Fruit fly (Drosophila melanogaster): ENCODE data around the gene CG1265.

CG1265 gene

dm6 chr3L:4239442-4240322, 14.9 kb upstream of the CG1265 start, which contains the start of gene Sqor (continued):
- peak; percentile 91 for TF ChIP-seq gro (GFP tag; optimal IDR thresholded peaks at IDR 0.05)
- peak; percentile 89 for TF ChIP-seq Pdp1 (GFP tag; optimal IDR thresholded peaks at IDR 0.05)
- TF ChIP-seq p53 (GFP tag; optimal IDR thresholded peaks at IDR 0.05): peak; percentile 79
- peak; percentile 78 for TF ChIP-seq CG8281 (tag; optimal IDR thresholded peaks at IDR 0.05)
- TF ChIP-seq toy (GFP tag; IDR thresholded peaks at IDR 0.05): peak; percentile 60; the same call in 1 of the 2 replicates
- peak; percentile 25 for TF ChIP-seq gsb-n (tag; optimal IDR thresholded peaks at IDR 0.05)
- no peak for TF ChIP-seq mld (GFP tag; IDR thresholded peaks at IDR 0.05; ENCODE audit: partially characterized antibody)
- peak; percentile 77 for TF ChIP-seq Hmx (GFP tag; optimal IDR thresholded peaks at IDR 0.05)
- peak; percentile 82 for TF ChIP-seq Atf-2 (GFP tag; optimal IDR thresholded peaks at IDR 0.05)
- peak; percentile 91 for TF ChIP-seq CoRest (tag; optimal IDR thresholded peaks at IDR 0.05)
- TF ChIP-seq trem (tag; optimal IDR thresholded peaks at IDR 0.05): peak; percentile 30
- peak; percentile 89 to 95 for TF ChIP-seq Hr51 (GFP tag; optimal IDR thresholded peaks at IDR 0.05)
- peak; percentile 41 for TF ChIP-seq CG14965 (GFP tag; optimal IDR thresholded peaks at IDR 0.05; ENCODE audit: borderline replicate concordance)
- TF ChIP-seq Spps (tag; optimal IDR thresholded peaks at IDR 0.05): no peak
- no peak; the same call in 1 of the 2 replicates for TF ChIP-seq CkIIα-i1 (GFP tag; IDR thresholded peaks at IDR 0.05)
- TF ChIP-seq CG11695 (GFP tag; IDR thresholded peaks at IDR 0.05): peak; percentile 85
- TF ChIP-seq abd-A (tag; optimal IDR thresholded peaks at IDR 0.05): no peak
- no peak for TF ChIP-seq Hr39 (optimal IDR thresholded peaks at IDR 0.05)
- peak; percentile 90 for TF ChIP-seq fu2 (GFP tag; optimal IDR thresholded peaks at IDR 0.05)
- peak; percentile 99 for TF ChIP-seq grau (tag; optimal IDR thresholded peaks at IDR 0.05)
- no peak for TF ChIP-seq Dfd (GFP tag; optimal IDR thresholded peaks at IDR 0.05)
- peak; percentile 51 for TF ChIP-seq CG10654 (GFP tag; optimal IDR thresholded peaks at IDR 0.05)
- peak; percentile 60 for TF ChIP-seq repo (GFP tag; optimal IDR thresholded peaks at IDR 0.05)
- TF ChIP-seq CG32772 (GFP tag; IDR thresholded peaks at IDR 0.05): peak; percentile 72
- peak; percentile 78 for TF ChIP-seq CG17829 (tag; optimal IDR thresholded peaks at IDR 0.05)
- peak; percentile 64 for TF ChIP-seq NC2β (GFP tag; optimal IDR thresholded peaks at IDR 0.05)
- peak; percentile 92 for TF ChIP-seq NfI (GFP tag; optimal IDR thresholded peaks at IDR 0.05)
- TF ChIP-seq zen (tag; optimal IDR thresholded peaks at IDR 0.05): no peak
- no peak for TF ChIP-seq Tbp (GFP tag; optimal IDR thresholded peaks at IDR 0.05)
- peak; percentile 70; the same call in 2 of the 3 replicates for TF ChIP-seq CG2199 (GFP tag; IDR thresholded peaks at IDR 0.05)
- TF ChIP-seq lbe (GFP tag; optimal IDR thresholded peaks at IDR 0.05): peak; percentile 79
- TF ChIP-seq CG30431 (GFP tag; optimal IDR thresholded peaks at IDR 0.05): peak; percentile 77
- TF ChIP-seq eyg (GFP tag; optimal IDR thresholded peaks at IDR 0.05): peak; percentile 87
- TF ChIP-seq Meics (GFP tag; optimal IDR thresholded peaks at IDR 0.05): peak; percentile 92
- TF ChIP-seq CG10147 (GFP tag; optimal IDR thresholded peaks at IDR 0.05): peak; percentile 91
- peak; percentile 82 for TF ChIP-seq CG11723 (GFP tag; optimal IDR thresholded peaks at IDR 0.05)
- TF ChIP-seq maf-S (GFP tag; optimal IDR thresholded peaks at IDR 0.05): peak; percentile 90
- peak; percentile 80 for TF ChIP-seq zf30C (GFP tag; optimal IDR thresholded peaks at IDR 0.05)
- TF ChIP-seq tna (GFP tag; IDR thresholded peaks at IDR 0.05; ENCODE audit: partially characterized antibody): no peak
- peak; percentile 80 for TF ChIP-seq ci (GFP tag; IDR thresholded peaks at IDR 0.05)
- peak; percentile 66 for TF ChIP-seq CG18476 (GFP tag; optimal IDR thresholded peaks at IDR 0.05)
- TF ChIP-seq CG2116 (GFP tag; optimal IDR thresholded peaks at IDR 0.05): peak; percentile 54
- TF ChIP-seq Fer2 (tag; optimal IDR thresholded peaks at IDR 0.05): peak; percentile 66
- peak; percentile 85 for TF ChIP-seq CG11504 (tag; optimal IDR thresholded peaks at IDR 0.05)
- peak; percentile 95 for TF ChIP-seq CG17361 (GFP tag; IDR thresholded peaks at IDR 0.05)
- TF ChIP-seq fd3F (GFP tag; optimal IDR thresholded peaks at IDR 0.05): peak; percentile 86
- TF ChIP-seq zfh2 (GFP tag; optimal IDR thresholded peaks at IDR 0.05): peak; percentile 93
- peak; percentile 83 for TF ChIP-seq CG12299 (tag; optimal IDR thresholded peaks at IDR 0.05)
- TF ChIP-seq Mrtf (GFP tag; IDR thresholded peaks at IDR 0.05): peak; percentile 74
